Fruit fly (Drosophila melanogaster) whole organism, embryonic: Measurements from ENCODE around the gene CG31265.

Experiments used
- Asciz ChIP-seq: fragments of 200-800 bp; sonication (Bioruptor generic); optimal IDR thresholded peaks from 2 replicates; lab custom pipeline; 2017; ENCODE audit warnings: missing biosample characterization, mild to moderate bottlenecking, missing genetic modification characterization, missing genetic modification reagents
- CG10267 ChIP-seq: fragments of 200-800 bp; sonication (Bioruptor generic); optimal IDR thresholded peaks from 2 replicates; lab custom pipeline; 2018; ENCODE audit warnings: missing biosample characterization, mild to moderate bottlenecking, missing genetic modification characterization, moderate library complexity
- CG12236 ChIP-seq: fragments of 200-800 bp; sonication (Bioruptor generic); optimal IDR thresholded peaks from 2 replicates; lab custom pipeline; 2016; ENCODE audit warnings: missing biosample characterization, missing genetic modification characterization
- CG12391 ChIP-seq: fragments of 200-800 bp; sonication (Bioruptor generic); optimal IDR thresholded peaks from 3 replicates; lab custom pipeline; 2018; ENCODE audit warnings: missing biosample characterization, mild to moderate bottlenecking, missing genetic modification characterization, moderate library complexity
- CG14014 ChIP-seq: fragments of 200-800 bp; sonication (Bioruptor generic); IDR thresholded peaks from 2 replicates; pipeline ENCODE4 v1.3.6; 2022; ENCODE audit warnings: missing biosample characterization, missing genetic modification characterization
- CG15601 ChIP-seq: fragments of 200-800 bp; sonication (Bioruptor generic); optimal IDR thresholded peaks from 3 replicates; lab custom pipeline; 2019; ENCODE audit warnings: missing biosample characterization, mild to moderate bottlenecking, missing genetic modification characterization, moderate library complexity
- CG15696 ChIP-seq: fragments of 200-800 bp; sonication (Bioruptor generic); optimal IDR thresholded peaks from 2 replicates; lab custom pipeline; 2019; ENCODE audit warnings: missing biosample characterization, mild to moderate bottlenecking, missing genetic modification characterization, moderate library complexity
- CG31441 ChIP-seq: fragments of 200-800 bp; sonication (Bioruptor generic); IDR thresholded peaks from 2 replicates; pipeline ENCODE4 v1.3.6; 2022; ENCODE audit warnings: missing biosample characterization, missing genetic modification characterization
- CG4424 ChIP-seq: fragments of 200-800 bp; sonication (Bioruptor generic); optimal IDR thresholded peaks from 3 replicates; lab custom pipeline; 2016; ENCODE audit warnings: missing biosample characterization, missing genetic modification characterization
- CG5245 ChIP-seq: fragments of 200-800 bp; sonication (Bioruptor generic); optimal IDR thresholded peaks from 3 replicates; lab custom pipeline; 2016; ENCODE audit warnings: missing biosample characterization, missing genetic modification characterization
- CG6254 ChIP-seq: fragments of 200-800 bp; sonication (Bioruptor generic); optimal IDR thresholded peaks from 3 replicates; lab custom pipeline; 2017; ENCODE audit warnings: mild to moderate bottlenecking, missing biosample characterization, missing genetic modification reagents, missing genetic modification characterization
- CG7556 ChIP-seq: fragments of 200-800 bp; sonication (Bioruptor generic); optimal IDR thresholded peaks from 2 replicates; lab custom pipeline; 2017; ENCODE audit warnings: missing biosample characterization, mild to moderate bottlenecking, missing genetic modification characterization
- CG7745 ChIP-seq: fragments of 200-800 bp; sonication (Bioruptor generic); optimal IDR thresholded peaks from 2 replicates; lab custom pipeline; 2018; ENCODE audit warnings: missing biosample characterization, mild to moderate bottlenecking, missing genetic modification characterization, moderate library complexity
- CG7987 ChIP-seq: fragments of 200-800 bp; sonication (Bioruptor generic); optimal IDR thresholded peaks from 2 replicates; lab custom pipeline; 2018; ENCODE audit warnings: missing biosample characterization, mild to moderate bottlenecking, missing genetic modification characterization, moderate library complexity
- CG9437 ChIP-seq: fragments of 200-800 bp; sonication (Bioruptor generic); optimal IDR thresholded peaks from 2 replicates; lab custom pipeline; 2018; ENCODE audit warnings: missing biosample characterization, mild to moderate bottlenecking, missing genetic modification characterization
- CG9727 ChIP-seq: fragments of 200-800 bp; sonication (Bioruptor generic); optimal IDR thresholded peaks from 3 replicates; lab custom pipeline; 2017; ENCODE audit warnings: missing biosample characterization, mild to moderate bottlenecking, missing genetic modification characterization
- CG9797 ChIP-seq: fragments of 200-800 bp; sonication (Bioruptor generic); optimal IDR thresholded peaks from 3 replicates; lab custom pipeline; 2018; ENCODE audit warnings: missing biosample characterization, mild to moderate bottlenecking, missing genetic modification characterization
- CG9817 ChIP-seq: fragments of 200-800 bp; sonication (Bioruptor generic); optimal IDR thresholded peaks from 2 replicates; lab custom pipeline; 2018; ENCODE audit warnings: missing biosample characterization, mild to moderate bottlenecking, missing genetic modification characterization, moderate library complexity
- CG9876 ChIP-seq: fragments of 200-800 bp; sonication (Bioruptor generic); optimal IDR thresholded peaks from 2 replicates; lab custom pipeline; 2016; ENCODE audit warnings: missing biosample characterization, missing genetic modification characterization
- CoRest ChIP-seq: fragments of 200-800 bp; sonication (Bioruptor generic); optimal IDR thresholded peaks from 3 replicates; lab custom pipeline; 2018; ENCODE audit warnings: missing biosample characterization, mild to moderate bottlenecking, missing genetic modification characterization, moderate library complexity
- Dad ChIP-seq: fragments of 200-800 bp; sonication (Bioruptor generic); optimal IDR thresholded peaks from 3 replicates; lab custom pipeline; 2016; ENCODE audit warnings: missing biosample characterization, missing genetic modification characterization
- Gsc ChIP-seq: fragments of 200-800 bp; sonication (Bioruptor generic); IDR thresholded peaks from 2 replicates; pipeline ENCODE4 v1.3.6; 2022; ENCODE audit warnings: missing biosample characterization, missing genetic modification characterization
- H15 ChIP-seq: fragments of 200-800 bp; sonication (Bioruptor generic); IDR thresholded peaks from 3 replicates; pipeline ENCODE4 v1.3.6; 2022; ENCODE audit warnings: missing biosample characterization, missing genetic modification characterization
- Hsf ChIP-seq: fragments of 200-800 bp; sonication (Bioruptor generic); optimal IDR thresholded peaks from 3 replicates; lab custom pipeline; 2016; ENCODE audit warnings: missing biosample characterization, missing genetic modification characterization
- Mrtf ChIP-seq: fragments of 200-800 bp; sonication (Bioruptor generic); IDR thresholded peaks from 3 replicates; pipeline ENCODE4 v1.3.6; 2022; ENCODE audit warnings: missing biosample characterization, missing genetic modification characterization
- NK7.1 ChIP-seq: fragments of 200-800 bp; sonication (Bioruptor generic); optimal IDR thresholded peaks from 3 replicates; lab custom pipeline; 2016; ENCODE audit warnings: missing biosample characterization, missing genetic modification characterization
- Nf-YC ChIP-seq: fragments of 200-800 bp; optimal IDR thresholded peaks from 3 replicates; lab custom pipeline; 2019; ENCODE audit warnings: missing biosample characterization, mild to moderate bottlenecking, missing genetic modification characterization, moderate library complexity
- Oaz ChIP-seq: fragments of 200-800 bp; sonication (Bioruptor generic); IDR thresholded peaks from 2 replicates; pipeline ENCODE4 v1.3.6; 2022; ENCODE audit warnings: missing biosample characterization, missing genetic modification characterization
- Opbp ChIP-seq: fragments of 200-800 bp; sonication (Bioruptor generic); IDR thresholded peaks from 3 replicates; pipeline ENCODE4 v1.3.6; 2022; ENCODE audit warnings: missing biosample characterization, missing genetic modification characterization; ENCODE audit not compliant: partially characterized antibody
- PHDP ChIP-seq: fragments of 200-800 bp; sonication (Bioruptor generic); optimal IDR thresholded peaks from 3 replicates; lab custom pipeline; 2018; ENCODE audit warnings: missing biosample characterization, mild to moderate bottlenecking, missing genetic modification characterization, moderate library complexity
- Trl ChIP-seq, 3 experiments: fragments of >200 bp in 2 of 3; fragments of 200-800 bp in 1 of 3; sonication (Bioruptor generic) in 1 of 3; optimal IDR thresholded peaks; 2 replicates in 1 of 3; 3 replicates in 2 of 3; lab custom pipeline; 2016 to 2017; ENCODE audit warnings: missing biosample characterization in 1 of 3, missing genetic modification characterization in 1 of 3
- Xrp1 ChIP-seq: fragments of 200-800 bp; sonication (Bioruptor generic); IDR thresholded peaks from 2 replicates; pipeline ENCODE4 v1.3.6; 2022; ENCODE audit warnings: missing biosample characterization, missing genetic modification characterization
- ab ChIP-seq: fragments of 200-800 bp; sonication (Bioruptor generic); optimal IDR thresholded peaks from 2 replicates; lab custom pipeline; 2016; ENCODE audit warnings: missing biosample characterization, missing genetic modification characterization
- ap ChIP-seq: fragments of 200-800 bp; sonication (Bioruptor generic); IDR thresholded peaks from 2 replicates; pipeline ENCODE4 v1.3.6; 2022; ENCODE audit warnings: missing biosample characterization, missing genetic modification characterization
- ara ChIP-seq: fragments of 200-800 bp; sonication (Bioruptor generic); IDR thresholded peaks from 2 replicates; pipeline ENCODE4 v1.3.6; 2022; ENCODE audit warnings: missing biosample characterization, missing genetic modification characterization
- az2 ChIP-seq: fragments of 200-800 bp; sonication (Bioruptor generic); optimal IDR thresholded peaks from 3 replicates; lab custom pipeline; 2016; ENCODE audit warnings: missing biosample characterization, missing genetic modification characterization
- en ChIP-seq: fragments of 200-800 bp; sonication (Bioruptor generic); optimal IDR thresholded peaks from 2 replicates; lab custom pipeline; 2016; ENCODE audit warnings: missing biosample characterization, missing genetic modification characterization
- esg ChIP-seq: fragments of 200-800 bp; sonication (Bioruptor generic); conservative IDR thresholded peaks from 2 replicates; pipeline ENCODE4 v1.3.6; 2022; ENCODE audit warnings: missing biosample characterization, missing genetic modification characterization
- fd96Cb ChIP-seq: fragments of 200-800 bp; sonication (Bioruptor generic); optimal IDR thresholded peaks from 2 replicates; lab custom pipeline; 2018; ENCODE audit warnings: missing biosample characterization, mild to moderate bottlenecking, missing genetic modification characterization, moderate library complexity
- hkb ChIP-seq, 2 experiments: fragments of 200-800 bp in 1 of 2; fragments of >200 bp in 1 of 2; sonication (Bioruptor generic) in 1 of 2; IDR thresholded peaks in 1 of 2; optimal IDR thresholded peaks in 1 of 2; 2 replicates each; pipeline versions ENCODE4 v1.3.6 to Lab custom; 2017 to 2022; ENCODE audit warnings: missing biosample characterization in 1 of 2, missing genetic modification characterization in 1 of 2
- nerfin-1 ChIP-seq: fragments of 200-800 bp; sonication (Bioruptor generic); optimal IDR thresholded peaks from 3 replicates; lab custom pipeline; 2019; ENCODE audit warnings: missing biosample characterization, mild to moderate bottlenecking, missing genetic modification characterization, moderate library complexity
- otp ChIP-seq: fragments of 200-800 bp; sonication (Bioruptor generic); IDR thresholded peaks from 3 replicates; pipeline ENCODE4, ENCODE4 v1.3.6; 2022; ENCODE audit warnings: missing biosample characterization, missing genetic modification characterization
- pita ChIP-seq: fragments of 200-800 bp; sonication (Bioruptor generic); optimal IDR thresholded peaks from 2 replicates; lab custom pipeline; 2017; ENCODE audit warnings: missing biosample characterization, mild to moderate bottlenecking, missing genetic modification characterization
- prd ChIP-seq, 3 experiments: fragments of >200 bp in 2 of 3; fragments of 200-800 bp in 1 of 3; sonication (Bioruptor generic) in 1 of 3; optimal IDR thresholded peaks in 2 of 3; IDR thresholded peaks in 1 of 3; 2 replicates in 2 of 3; 3 replicates in 1 of 3; pipeline versions ENCODE4 v1.3.6 to Lab custom; 2017 to 2022; ENCODE audit warnings: missing biosample characterization in 1 of 3, missing genetic modification characterization in 1 of 3
- run ChIP-seq: fragments of 200-800 bp; sonication (Bioruptor generic); optimal IDR thresholded peaks from 3 replicates; lab custom pipeline; 2018; ENCODE audit warnings: missing biosample characterization, mild to moderate bottlenecking, missing genetic modification characterization
- sisA ChIP-seq: fragments of 200-800 bp; sonication (Bioruptor generic); IDR thresholded peaks from 2 replicates; pipeline ENCODE4 v1.3.6; 2022; ENCODE audit warnings: missing biosample characterization, missing genetic modification characterization
- unpg ChIP-seq: fragments of 200-800 bp; sonication (Bioruptor generic); optimal IDR thresholded peaks from 3 replicates; lab custom pipeline; 2018; ENCODE audit warnings: missing biosample characterization, mild to moderate bottlenecking, missing genetic modification characterization, moderate library complexity
- z ChIP-seq: fragments of 200-800 bp; sonication (Bioruptor generic); IDR thresholded peaks from 3 replicates; pipeline ENCODE4 v1.3.6; 2022; ENCODE audit warnings: missing biosample characterization, missing genetic modification characterization

CG31265 gene

dm6 chr3R:17117607-17118327, 10.2 kb upstream of the CG31265 start (continued):
- TF ChIP-seq ab (GFP tag; lab: Kevin White, UChicago) (no peak), fd96Cb (tag; lab: Kevin White, UChicago) (no peak), PHDP (tag; lab: Kevin White, UChicago) (peak; percentile 25), pita (GFP tag; lab: Kevin White, UChicago) (no peak), CG6254 (GFP tag; lab: Kevin White, UChicago) (no peak), ap (GFP tag; lab: Robert Waterston, UW) (no peak), CoRest (tag; lab: Kevin White, UChicago) (peak; percentile 26), nerfin-1 (tag; lab: Kevin White, UChicago) (no peak), CG15696 (tag; lab: Kevin White, UChicago) (no peak), Xrp1 (GFP tag; lab: Robert Waterston, UW) (peak; percentile 58; the same call in 1 of the 2 replicates), CG5245 (no peak), CG12391 (tag; lab: Kevin White, UChicago) (peak; percentile 29), ara (GFP tag; lab: Robert Waterston, UW) (0 out of 2 replicates have a peak, but pooled peaks have one; percentile 34), Gsc (no peak), Asciz (no peak), Dad (GFP tag; lab: Kevin White, UChicago) (no peak), hkb (optimal IDR thresholded peaks at IDR 0.05; lab: Kevin White, UChicago) (no peak), hkb (GFP tag; IDR thresholded peaks at IDR 0.05; lab: Robert Waterston, UW) (no peak), Mrtf (GFP tag; lab: Robert Waterston, UW) (no peak), CG9797 (GFP tag; lab: Kevin White, UChicago) (no peak), H15 (no peak), NK7.1 (GFP tag; lab: Kevin White, UChicago) (no peak), CG7987 (GFP tag; lab: Kevin White, UChicago) (no peak), prd (optimal IDR thresholded peaks at IDR 0.05; lab: Kevin White, UChicago) (no peak), prd (GFP tag; IDR thresholded peaks at IDR 0.05; lab: Robert Waterston, UW) (no peak), CG9876 (GFP tag; lab: Kevin White, UChicago) (no peak), CG4424 (GFP tag; lab: Kevin White, UChicago) (peak; percentile 24), unpg (GFP tag; lab: Kevin White, UChicago) (peak; percentile 28), Hsf (peak; percentile 11), az2 (peak; percentile 29), otp (GFP tag; lab: Robert Waterston, UW) (0 out of 3 replicates have a peak, but pooled peaks have one; percentile 35), CG9817 (tag; lab: Kevin White, UChicago) (no peak), Opbp (no peak), CG10267 (tag; lab: Kevin White, UChicago) (peak; percentile 14), CG9727 (GFP tag; lab: Kevin White, UChicago) (no peak), sisA (no peak), CG9437 (GFP tag; lab: Kevin White, UChicago) (peak; percentile 2), CG15601 (tag; lab: Kevin White, UChicago) (peak; percentile 29), CG7745 (tag; lab: Kevin White, UChicago) (no peak), CG12236 (GFP tag; lab: Kevin White, UChicago) (no peak), Trl (optimal IDR thresholded peaks at IDR 0.05; lab: Kevin White, UChicago) (no peak), Trl (GFP tag; optimal IDR thresholded peaks at IDR 0.05; lab: Kevin White, UChicago) (no peak), esg (GFP tag; lab: Robert Waterston, UW) (no peak), Nf-YC (tag; lab: Kevin White, UChicago) (no peak), CG7556 (GFP tag; lab: Kevin White, UChicago) (peak; percentile 31), z (GFP tag; lab: Robert Waterston, UW) (no peak), run (tag; lab: Kevin White, UChicago) (no peak), Oaz (GFP tag; lab: Robert Waterston, UW) (peak; percentile 34; the same call in 1 of the 2 replicates), en (GFP tag; lab: Kevin White, UChicago) (no peak), CG14014 (no peak), CG31441 (GFP tag; lab: Robert Waterston, UW) (0 out of 2 replicates have a peak, but pooled peaks have one; percentile 25)
